Worm (Caenorhabditis elegans): ENCODE measurements around the gene cthd-1.

Gene cthd-1

ce11 chrV:9709747-9710146 lies 31.7 kb downstream of the cthd-1 start, which contains the start of gene tag-120:
TSS of gene tag-120 (minus strand) at chrV:9709814.
- TF ChIP-seq tbx-37 (GFP tag; conservative IDR thresholded peaks at IDR 0.05): no peak
- no peak for TF ChIP-seq hnd-1 (tag; optimal IDR thresholded peaks at IDR 0.05)
- TF ChIP-seq flt-1 (GFP tag; IDR thresholded peaks at IDR 0.05): no peak

ce11 chrV:9711174-9711573 lies 33.1 kb downstream of the cthd-1 start:
- no peak for TF ChIP-seq aly-1 (tag; optimal IDR thresholded peaks at IDR 0.05)
- no peak for TF ChIP-seq B0310.2 (tag; optimal IDR thresholded peaks at IDR 0.05)
- TF ChIP-seq tra-4 (tag; optimal IDR thresholded peaks at IDR 0.05): no peak
- no peak for TF ChIP-seq ets-7 (tag; optimal IDR thresholded peaks at IDR 0.05)
- no peak for TF ChIP-seq tbx-11 (GFP tag; IDR thresholded peaks at IDR 0.05)
- TF ChIP-seq hnd-1 (tag; optimal IDR thresholded peaks at IDR 0.05): no peak
- TF ChIP-seq F13C5.2 (tag; optimal IDR thresholded peaks at IDR 0.05): no peak
- no peak for TF ChIP-seq flt-1 (GFP tag; IDR thresholded peaks at IDR 0.05)
- no peak for TF ChIP-seq hmbx-1 (tag; optimal IDR thresholded peaks at IDR 0.05)
- TF ChIP-seq hmg-4 (GFP tag; optimal IDR thresholded peaks at IDR 0.05): no peak
- no peak for TF ChIP-seq tbx-37 (GFP tag; conservative IDR thresholded peaks at IDR 0.05)

ce11 chrV:9712418-9713173 lies 34.5 kb downstream of the cthd-1 start:
- TF ChIP-seq ceh-13 (GFP tag; optimal IDR thresholded peaks at IDR 0.05) (no peak), pes-1 (GFP tag; IDR thresholded peaks at IDR 0.05) (no peak), sea-1 (GFP tag; conservative IDR thresholded peaks at IDR 0.05) (no peak), hnd-1 (tag; optimal IDR thresholded peaks at IDR 0.05) (no peak), tbx-37 (GFP tag; conservative IDR thresholded peaks at IDR 0.05) (no peak)

- TF ChIP-seq tbx-11 (GFP tag; IDR thresholded peaks at IDR 0.05): no peak
- no peak for TF ChIP-seq ama-1 (optimal IDR thresholded peaks at IDR 0.05)
These were observed 35.5 kb downstream of the cthd-1 start, which contains the start of gene F40F9.10 for ce11 chrV:9713532-9713931. TSS of gene F40F9.10 (minus strand) at chrV:9713632.

DNA sequence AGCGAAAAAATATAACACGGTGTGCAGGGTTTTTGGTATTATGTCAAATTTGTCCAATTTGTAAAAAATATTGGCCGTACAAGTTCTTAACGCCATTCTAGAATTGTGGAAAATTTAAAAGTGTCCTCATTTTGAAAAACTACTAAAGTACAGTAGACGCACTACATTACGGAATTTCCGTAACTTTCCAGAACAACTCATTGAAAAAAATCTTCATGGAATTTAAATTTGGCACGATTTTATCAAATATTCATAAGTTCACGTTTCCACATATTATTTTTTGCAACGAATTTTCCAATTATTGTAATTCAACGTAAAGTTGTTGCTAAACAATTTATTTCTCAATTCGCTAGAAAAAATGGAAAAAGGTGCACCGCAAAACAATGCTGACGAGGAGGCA lies 36.8 kb downstream of the cthd-1 start, which contains the start of gene F40F9.3:
TSS of gene F40F9.3 (plus strand) at position 301 of the 400 bp plus-strand sequence.
- TF ChIP-seq hmbx-1 (tag; optimal IDR thresholded peaks at IDR 0.05): no peak
- no peak for TF ChIP-seq scrt-1 (GFP tag; IDR thresholded peaks at IDR 0.05)
- TF ChIP-seq B0310.2 (tag; optimal IDR thresholded peaks at IDR 0.05): no peak

ce11 chrV:9716397-9716796 lies 38.3 kb downstream of the cthd-1 start, which contains the start of gene str-188:
TSS of gene str-188 (plus strand) at chrV:9716697.
- no peak for TF ChIP-seq tbx-37 (GFP tag; conservative IDR thresholded peaks at IDR 0.05)
- no peak for TF ChIP-seq ceh-36 (tag; optimal IDR thresholded peaks at IDR 0.05)
- no peak for TF ChIP-seq sea-1 (GFP tag; conservative IDR thresholded peaks at IDR 0.05)
- no peak for TF ChIP-seq hmbx-1 (tag; optimal IDR thresholded peaks at IDR 0.05)
- TF ChIP-seq B0310.2 (tag; optimal IDR thresholded peaks at IDR 0.05): no peak
- TF ChIP-seq hmg-4 (GFP tag; optimal IDR thresholded peaks at IDR 0.05): no peak
- no peak for TF ChIP-seq ceh-13 (GFP tag; optimal IDR thresholded peaks at IDR 0.05)
- TF ChIP-seq tra-4 (tag; optimal IDR thresholded peaks at IDR 0.05): no peak
- no peak for TF ChIP-seq hnd-1 (tag; optimal IDR thresholded peaks at IDR 0.05)
- TF ChIP-seq tbx-11 (GFP tag; IDR thresholded peaks at IDR 0.05): no peak
- no peak for TF ChIP-seq F13C5.2 (tag; optimal IDR thresholded peaks at IDR 0.05)
- TF ChIP-seq aly-1 (tag; optimal IDR thresholded peaks at IDR 0.05): no peak
- no peak for TF ChIP-seq flt-1 (GFP tag; IDR thresholded peaks at IDR 0.05)
- no peak for TF ChIP-seq ets-7 (tag; optimal IDR thresholded peaks at IDR 0.05)
- no peak for TF ChIP-seq pes-1 (GFP tag; IDR thresholded peaks at IDR 0.05)
- TF ChIP-seq ama-1 (optimal IDR thresholded peaks at IDR 0.05): no peak
- TF ChIP-seq scrt-1 (GFP tag; IDR thresholded peaks at IDR 0.05): no peak

DNA sequence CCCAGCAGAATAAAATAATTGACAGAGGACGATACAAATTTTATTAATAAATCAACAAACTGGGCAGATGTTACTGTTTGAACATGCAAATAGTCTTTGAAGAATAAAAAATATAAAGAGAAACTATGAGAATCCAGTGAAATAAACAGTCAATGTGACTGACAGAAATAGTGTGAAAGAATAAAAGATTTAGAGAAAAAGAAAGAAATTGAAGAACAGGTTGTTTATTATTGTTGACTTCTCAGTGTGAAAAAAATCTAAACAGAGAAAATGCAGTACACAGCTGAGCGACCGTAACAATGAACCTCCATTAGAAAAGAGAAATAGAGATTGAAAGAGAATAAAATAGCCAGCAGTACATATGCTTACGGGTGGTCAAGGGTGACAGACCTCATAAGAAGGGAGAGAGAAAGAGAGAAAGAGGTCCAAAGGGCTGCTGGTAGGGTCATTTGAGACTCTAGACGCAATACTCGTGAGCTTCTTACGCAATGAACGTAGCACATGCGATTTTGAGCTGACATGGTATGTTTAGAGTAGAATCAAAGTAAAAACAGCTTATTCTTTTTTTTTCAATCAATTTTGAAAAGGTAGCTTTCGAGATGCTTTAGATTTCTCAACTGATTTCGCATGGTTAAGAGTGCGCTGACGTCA lies 46.1 kb downstream of the cthd-1 start, which contains the start of gene slcr-46.3:
TSS of gene slcr-46.3 (minus strand) at position 86 of the 651 bp plus-strand sequence.
- TF ChIP-seq scrt-1 (GFP tag; IDR thresholded peaks at IDR 0.05) (no peak), ceh-36 (tag; optimal IDR thresholded peaks at IDR 0.05) (no peak), F13C5.2 (tag; optimal IDR thresholded peaks at IDR 0.05) (no peak), pes-1 (GFP tag; IDR thresholded peaks at IDR 0.05) (no peak), ets-7 (tag; optimal IDR thresholded peaks at IDR 0.05) (no peak), tra-4 (tag; optimal IDR thresholded peaks at IDR 0.05) (no peak), ama-1 (optimal IDR thresholded peaks at IDR 0.05) (no peak)

DNA sequence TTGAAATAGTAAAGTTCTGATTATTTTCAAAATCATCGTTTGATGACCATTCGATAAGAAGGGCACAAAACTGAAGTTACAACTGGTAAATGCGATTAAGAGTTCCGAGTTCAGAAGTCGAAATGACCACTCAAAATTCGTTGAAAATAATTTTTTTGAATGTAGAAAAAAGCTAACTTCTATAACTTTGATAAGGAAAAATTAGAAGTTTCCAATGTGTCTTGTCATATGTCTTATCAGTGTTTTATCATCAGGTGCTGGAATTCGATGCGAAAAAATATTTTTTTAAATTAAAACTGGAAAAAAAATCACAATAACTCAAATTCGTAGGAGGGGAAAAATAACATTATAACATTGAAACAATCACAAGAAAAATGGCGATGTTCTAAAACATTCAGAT lies 47.6 kb downstream of the cthd-1 start:
- TF ChIP-seq ets-7 (tag; optimal IDR thresholded peaks at IDR 0.05) (no peak), aly-1 (tag; optimal IDR thresholded peaks at IDR 0.05) (no peak), pes-1 (GFP tag; IDR thresholded peaks at IDR 0.05) (no peak), tbx-11 (GFP tag; IDR thresholded peaks at IDR 0.05) (no peak), ceh-13 (GFP tag; optimal IDR thresholded peaks at IDR 0.05) (no peak), hnd-1 (tag; optimal IDR thresholded peaks at IDR 0.05) (no peak), B0310.2 (tag; optimal IDR thresholded peaks at IDR 0.05) (no peak), flt-1 (GFP tag; IDR thresholded peaks at IDR 0.05) (no peak), ama-1 (optimal IDR thresholded peaks at IDR 0.05) (no peak), tbx-37 (GFP tag; conservative IDR thresholded peaks at IDR 0.05) (no peak), F13C5.2 (tag; optimal IDR thresholded peaks at IDR 0.05) (no peak), ceh-36 (tag; optimal IDR thresholded peaks at IDR 0.05) (no peak), scrt-1 (GFP tag; IDR thresholded peaks at IDR 0.05) (no peak), hmg-4 (GFP tag; optimal IDR thresholded peaks at IDR 0.05) (no peak)
